Worm (Caenorhabditis elegans) whole organism, L1 larva: ENCODE measurements around the gene pqn-67.

Source experiments
- C04F5.9 ChIP-seq: sonication (generic microtip); optimal IDR thresholded peaks from 2 replicates; lab custom pipeline; 2016; ENCODE audit warnings: missing genetic modification characterization, missing compliant biosample characterization
- C16A3.4 ChIP-seq: fragments of 150-350 bp; optimal IDR thresholded peaks from 2 replicates; lab custom pipeline; 2014; ENCODE audit warnings: missing biosample characterization, missing genetic modification characterization
- Y116A8C.19 ChIP-seq: sonication (generic microtip); optimal IDR thresholded peaks from 2 replicates; lab custom pipeline; 2016; ENCODE audit warnings: missing compliant biosample characterization, missing genetic modification characterization, borderline replicate concordance
- aha-1 ChIP-seq: fragments of 150-350 bp; optimal IDR thresholded peaks from 2 replicates; lab custom pipeline; 2014; ENCODE audit warnings: missing biosample characterization, missing genetic modification characterization
- ama-1 ChIP-seq: fragments of 150-350 bp; optimal IDR thresholded peaks from 2 replicates; lab custom pipeline; 2014
- ceh-82 ChIP-seq, 3 experiments: fragments of 150-350 bp in 1 of 3; sonication (generic microtip) in 2 of 3; optimal IDR thresholded peaks; 2 replicates each; lab custom pipeline; 2014 to 2017; ENCODE audit warnings: missing biosample characterization in 3 of 3, missing genetic modification characterization in 3 of 3
- ceh-88 ChIP-seq: fragments of 200-800 bp; sonication (Bioruptor generic); IDR thresholded peaks from 2 replicates; pipeline ENCODE4 v1.3.6; 2022; ENCODE audit warnings: missing genetic modification characterization, missing compliant biosample characterization
- ces-1 ChIP-seq: fragments of 150-350 bp; optimal IDR thresholded peaks from 2 replicates; lab custom pipeline; 2014; ENCODE audit warnings: missing biosample characterization, missing genetic modification reagents, missing genetic modification characterization
- dpl-1 ChIP-seq, 3 experiments: fragments of 150-350 bp in 2 of 3; sonication (generic microtip) in 1 of 3; optimal IDR thresholded peaks; 2 replicates each; lab custom pipeline; 2014 to 2017; ENCODE audit warnings: missing biosample characterization in 3 of 3, missing genetic modification characterization in 3 of 3, missing genetic modification reagents in 3 of 3
- dsc-1 ChIP-seq: sonication (generic microtip); optimal IDR thresholded peaks from 2 replicates; lab custom pipeline; 2016; ENCODE audit warnings: mild to moderate bottlenecking, missing genetic modification characterization, missing compliant biosample characterization
- efl-1 ChIP-seq, 4 experiments: fragments of 150-350 bp; optimal IDR thresholded peaks in 3 of 4; peaks in 1 of 4; 1 replicate in 1 of 4; 2 replicates in 3 of 4; lab custom pipeline; 2014; ENCODE audit warnings: missing biosample characterization in 2 of 4, missing genetic modification characterization in 2 of 4, missing genetic modification reagents in 2 of 4
- efl-3 ChIP-seq: fragments of 200-800 bp; sonication (Bioruptor generic); optimal IDR thresholded peaks from 2 replicates; lab custom pipeline; 2018; ENCODE audit warnings: mild to moderate bottlenecking, missing genetic modification characterization, missing compliant biosample characterization
- egl-13 ChIP-seq: sonication (generic microtip); optimal IDR thresholded peaks from 2 replicates; lab custom pipeline; 2016; ENCODE audit warnings: missing genotype, missing genetic modification reagents, missing genetic modification characterization, missing compliant biosample characterization
- egl-27 ChIP-seq, 2 experiments: fragments of 150-350 bp in 1 of 2; sonication (generic microtip); optimal IDR thresholded peaks; 3 replicates each; lab custom pipeline; 2017 to 2018; ENCODE audit warnings: missing biosample characterization in 2 of 2, missing genetic modification characterization in 2 of 2, missing genetic modification reagents in 2 of 2
- ets-5 ChIP-seq: fragments of 200-800 bp; sonication (Bioruptor generic); IDR thresholded peaks from 2 replicates; pipeline ENCODE4 v1.3.6; 2022; ENCODE audit warnings: missing genetic modification characterization, missing compliant biosample characterization
- fkh-4 ChIP-seq: sonication (generic microtip); optimal IDR thresholded peaks from 2 replicates; lab custom pipeline; 2016; ENCODE audit warnings: missing compliant biosample characterization, missing genetic modification characterization, borderline replicate concordance
- fkh-8 ChIP-seq: sonication (generic microtip); optimal IDR thresholded peaks from 2 replicates; lab custom pipeline; 2016; ENCODE audit warnings: mild to moderate bottlenecking, missing genetic modification characterization, missing compliant biosample characterization
- grh-1 ChIP-seq: fragments of 200-800 bp; sonication (Bioruptor generic); IDR thresholded peaks from 2 replicates; pipeline ENCODE4 v1.3.6; 2022; ENCODE audit warnings: missing genetic modification reagents, missing genetic modification characterization, missing compliant biosample characterization
- hlh-4 ChIP-seq: sonication (generic microtip); optimal IDR thresholded peaks from 2 replicates; lab custom pipeline; 2016; ENCODE audit warnings: mild to moderate bottlenecking, missing genetic modification characterization, missing compliant biosample characterization
- hpl-2 ChIP-seq: fragments of 150-350 bp; optimal IDR thresholded peaks from 2 replicates; lab custom pipeline; 2014; ENCODE audit warnings: missing biosample characterization, missing genetic modification reagents, missing genetic modification characterization
- irx-1 ChIP-seq: sonication (generic microtip); optimal IDR thresholded peaks from 2 replicates; lab custom pipeline; 2016; ENCODE audit warnings: missing genetic modification characterization, missing compliant biosample characterization
- isw-1 ChIP-seq: fragments of 200-800 bp; sonication (Bioruptor generic); IDR thresholded peaks from 2 replicates; pipeline ENCODE4 v1.3.6; 2022; ENCODE audit warnings: missing genetic modification characterization, missing compliant biosample characterization
- lin-13 ChIP-seq: fragments of 150-350 bp; optimal IDR thresholded peaks from 2 replicates; lab custom pipeline; 2014; ENCODE audit warnings: missing biosample characterization, missing genetic modification reagents, missing genetic modification characterization
- lin-35 ChIP-seq, 2 experiments: fragments of 150-350 bp; optimal IDR thresholded peaks; 2 replicates each; lab custom pipeline; 2014; ENCODE audit warnings: missing biosample characterization in 2 of 2, missing genetic modification characterization in 2 of 2, missing genetic modification reagents in 2 of 2
- lir-3 ChIP-seq: sonication (generic microtip); optimal IDR thresholded peaks from 2 replicates; lab custom pipeline; 2016; ENCODE audit warnings: mild to moderate bottlenecking, missing genetic modification characterization, moderate library complexity, missing compliant biosample characterization; ENCODE audit not compliant: poor library complexity
- nhr-11 ChIP-seq: fragments of 150-350 bp; optimal IDR thresholded peaks from 2 replicates; lab custom pipeline; 2014; ENCODE audit warnings: missing biosample characterization, missing genetic modification characterization
- nhr-19 ChIP-seq: fragments of 200-800 bp; sonication (Bioruptor generic); conservative IDR thresholded peaks from 2 replicates; pipeline ENCODE4 v1.3.6; 2022; ENCODE audit warnings: missing genetic modification characterization, missing compliant biosample characterization
- nhr-47 ChIP-seq: sonication (generic microtip); optimal IDR thresholded peaks from 2 replicates; lab custom pipeline; 2016; ENCODE audit warnings: mild to moderate bottlenecking, missing genetic modification characterization, moderate library complexity, missing compliant biosample characterization
- nhr-71 ChIP-seq: sonication (generic microtip); optimal IDR thresholded peaks from 2 replicates; lab custom pipeline; 2016; ENCODE audit warnings: mild to moderate bottlenecking, missing genetic modification characterization, moderate library complexity, missing compliant biosample characterization
- nhr-85 ChIP-seq: sonication (generic microtip); peaks from one replicate; lab custom pipeline; 2016; ENCODE audit warnings: missing genetic modification characterization, inconsistent platforms, missing compliant biosample characterization
- pax-3 ChIP-seq: fragments of 200-800 bp; sonication (Bioruptor generic); optimal IDR thresholded peaks from 2 replicates; lab custom pipeline; 2018; ENCODE audit warnings: mild to moderate bottlenecking, missing genetic modification characterization, moderate library complexity, missing compliant biosample characterization
- pqm-1 ChIP-seq: sonication (generic microtip); optimal IDR thresholded peaks from 3 replicates; lab custom pipeline; 2017; ENCODE audit warnings: missing biosample characterization, missing genetic modification characterization
- skn-1 ChIP-seq: fragments of 150-350 bp; optimal IDR thresholded peaks from 2 replicates; lab custom pipeline; 2014; ENCODE audit warnings: missing biosample characterization, missing genetic modification characterization
- snpc-4 ChIP-seq: fragments of 150-350 bp; optimal IDR thresholded peaks from 2 replicates; lab custom pipeline; 2014; ENCODE audit warnings: missing biosample characterization, missing genetic modification characterization
- sptf-1 ChIP-seq: fragments of 150-350 bp; optimal IDR thresholded peaks from 2 replicates; lab custom pipeline; 2014; ENCODE audit warnings: missing biosample characterization, missing genetic modification characterization
- swsn-7 ChIP-seq: sonication (generic microtip); optimal IDR thresholded peaks from 2 replicates; lab custom pipeline; 2016; ENCODE audit warnings: missing genetic modification characterization, missing compliant biosample characterization
- tbx-2 ChIP-seq: sonication (generic microtip); optimal IDR thresholded peaks from 2 replicates; lab custom pipeline; 2016; ENCODE audit warnings: missing genetic modification characterization, missing compliant biosample characterization
- unc-30 ChIP-seq: sonication (generic microtip); optimal IDR thresholded peaks from 2 replicates; lab custom pipeline; 2017; ENCODE audit warnings: missing biosample characterization, missing genetic modification characterization
- unc-62 ChIP-seq: fragments of 150-350 bp; optimal IDR thresholded peaks from 2 replicates; lab custom pipeline; 2014; ENCODE audit warnings: missing biosample characterization, missing genetic modification reagents, missing genetic modification characterization
- vab-15 ChIP-seq: sonication (generic microtip); optimal IDR thresholded peaks from 2 replicates; lab custom pipeline; 2017; ENCODE audit warnings: missing genotype, mild to moderate bottlenecking, missing genetic modification characterization, missing compliant biosample characterization
- zag-1 ChIP-seq: fragments of 150-350 bp; optimal IDR thresholded peaks from 2 replicates; lab custom pipeline; 2014; ENCODE audit warnings: missing biosample characterization, missing genetic modification characterization
- ztf-11 ChIP-seq, 2 experiments: sonication (generic microtip); optimal IDR thresholded peaks; 2 replicates each; lab custom pipeline; 2016 to 2017; ENCODE audit warnings: missing genetic modification characterization in 2 of 2, missing biosample characterization in 1 of 2, missing compliant biosample characterization in 1 of 2

The pqn-67 gene

ce11 chrV:12943399-12943798 is 19.2 kb downstream of the pqn-67 start:
- no peak for TF ChIP-seq nhr-47
- TF ChIP-seq C16A3.4 (tag; lab: Kevin White, UChicago), result no peak
- no peak for TF ChIP-seq fkh-8 (tag; lab: Kevin White, UChicago)
- no peak for TF ChIP-seq dsc-1 (tag; lab: Kevin White, UChicago)
- TF ChIP-seq hpl-2 (GFP tag; lab: Kevin White, UChicago), result no peak
- TF ChIP-seq nhr-19 (GFP tag; lab: Robert Waterston, UW), result no peak
- no peak for TF ChIP-seq skn-1 (tag; lab: Kevin White, UChicago)
- no peak for TF ChIP-seq ces-1 (GFP tag; lab: Kevin White, UChicago)
- TF ChIP-seq aha-1 (tag; lab: Kevin White, UChicago), result no peak
- TF ChIP-seq ets-5 (GFP tag; lab: Robert Waterston, UW), result no peak
- no peak for TF ChIP-seq irx-1 (tag; lab: Kevin White, UChicago)
- no peak for TF ChIP-seq zag-1 (tag; lab: Kevin White, UChicago)
- TF ChIP-seq ceh-82 (tag; optimal IDR thresholded peaks at IDR 0.05; lab: Kevin White, UChicago), result no peak
- TF ChIP-seq ztf-11 (tag; optimal IDR thresholded peaks at IDR 0.05; lab: Kevin White, UChicago), result no peak
- no peak for TF ChIP-seq lir-3 (tag; lab: Kevin White, UChicago)
- no peak for TF ChIP-seq sptf-1 (tag; lab: Kevin White, UChicago)
- TF ChIP-seq dpl-1 (GFP tag; optimal IDR thresholded peaks at IDR 0.05; lab: Kevin White, UChicago), result no peak
- no peak for TF ChIP-seq pax-3 (tag; lab: Kevin White, UChicago)

ce11 chrV:12944229-12944628 is 20.0 kb downstream of the pqn-67 start, which contains the start of gene T16G1.3:
T16G1.3 (minus strand) TSS chrV:12944329.
- TF ChIP-seq ceh-88 (GFP tag; lab: Robert Waterston, UW) (no peak), efl-1 (optimal IDR thresholded peaks at IDR 0.05; lab: Kevin White, UChicago) (no peak), efl-1 (GFP tag; optimal IDR thresholded peaks at IDR 0.05 in 1 of 2; lab: Kevin White, UChicago) (no peak), fkh-8 (tag; lab: Kevin White, UChicago) (no peak), snpc-4 (tag; lab: Kevin White, UChicago) (no peak), lin-13 (GFP tag; lab: Kevin White, UChicago) (no peak)

ce11 chrV:12944775-12945174 is 20.5 kb downstream of the pqn-67 start, which contains the start of gene grl-2:
grl-2 (plus strand) TSS chrV:12945075.
- TF ChIP-seq nhr-85 (tag; lab: Kevin White, UChicago), result peak; percentile 62
- TF ChIP-seq efl-1 (optimal IDR thresholded peaks at IDR 0.05; lab: Kevin White, UChicago), result no peak
- no peak for TF ChIP-seq efl-1 (GFP tag; optimal IDR thresholded peaks at IDR 0.05 in 1 of 2; lab: Kevin White, UChicago)

- TF ChIP-seq ceh-82 (tag; optimal IDR thresholded peaks at IDR 0.05; lab: Kevin White, UChicago), result no peak
- TF ChIP-seq, all 84 proteins: peak for 0
Observed at ce11 chrV:12949607-12950006, 25.4 kb downstream of the pqn-67 start, which contains the start of gene T16G1.13. T16G1.13 (plus strand) TSS chrV:12949907.

ce11 chrV:12950812-12951528 is 26.7 kb downstream of the pqn-67 start, which contains the start of the genes T16G1.9 and T16G1.18:
T16G1.9 (minus strand) TSS chrV:12950862.
T16G1.18 (plus strand) TSS chrV:12951304.
- no peak for TF ChIP-seq C04F5.9 (tag; lab: Kevin White, UChicago)
- TF ChIP-seq vab-15 (tag; lab: Kevin White, UChicago), result no peak
- TF ChIP-seq pax-3 (tag; lab: Kevin White, UChicago), result no peak
- no peak for TF ChIP-seq fkh-4 (tag; lab: Kevin White, UChicago)
- no peak for TF ChIP-seq egl-27 (tag; optimal IDR thresholded peaks at IDR 0.05; lab: Kevin White, UChicago)
- TF ChIP-seq unc-30 (tag; lab: Kevin White, UChicago), result no peak
- no peak for TF ChIP-seq hlh-4 (tag; lab: Kevin White, UChicago)
- no peak for TF ChIP-seq ets-5 (GFP tag; lab: Robert Waterston, UW)
- no peak for TF ChIP-seq nhr-11 (tag; lab: Kevin White, UChicago)
- no peak for TF ChIP-seq ces-1 (GFP tag; lab: Kevin White, UChicago)
- TF ChIP-seq pqm-1, result no peak
- TF ChIP-seq swsn-7 (tag; lab: Kevin White, UChicago), result peak; percentile 19
- no peak for TF ChIP-seq ztf-11 (tag; optimal IDR thresholded peaks at IDR 0.05; lab: Kevin White, UChicago)
- no peak for TF ChIP-seq egl-13 (tag; lab: Kevin White, UChicago)
- TF ChIP-seq sptf-1 (tag; lab: Kevin White, UChicago), result no peak
- TF ChIP-seq tbx-2 (tag; lab: Kevin White, UChicago), result peak; percentile 14
- peak; percentile 22 for TF ChIP-seq lin-13 (GFP tag; lab: Kevin White, UChicago)
- TF ChIP-seq Y116A8C.19, result no peak
- no peak for TF ChIP-seq ama-1 (lab: Kevin White, UChicago)
- TF ChIP-seq efl-3 (GFP tag; lab: Kevin White, UChicago), result no peak
- no peak for TF ChIP-seq unc-62 (GFP tag; lab: Kevin White, UChicago)
- peak; percentile 49 for TF ChIP-seq nhr-71 (tag; lab: Kevin White, UChicago)
- TF ChIP-seq isw-1, result no peak
- TF ChIP-seq lin-35 (GFP tag; optimal IDR thresholded peaks at IDR 0.05; lab: Kevin White, UChicago), result peak; percentile 52 to 56
- no peak for TF ChIP-seq grh-1 (GFP tag; lab: Robert Waterston, UW)
